Worm (Caenorhabditis elegans): ENCODE results near the gene C16D9.1.
A peak's percentile ranks its signal among the peaks of the same experiment; 100 is the strongest.

The C16D9.1 gene

DNA sequence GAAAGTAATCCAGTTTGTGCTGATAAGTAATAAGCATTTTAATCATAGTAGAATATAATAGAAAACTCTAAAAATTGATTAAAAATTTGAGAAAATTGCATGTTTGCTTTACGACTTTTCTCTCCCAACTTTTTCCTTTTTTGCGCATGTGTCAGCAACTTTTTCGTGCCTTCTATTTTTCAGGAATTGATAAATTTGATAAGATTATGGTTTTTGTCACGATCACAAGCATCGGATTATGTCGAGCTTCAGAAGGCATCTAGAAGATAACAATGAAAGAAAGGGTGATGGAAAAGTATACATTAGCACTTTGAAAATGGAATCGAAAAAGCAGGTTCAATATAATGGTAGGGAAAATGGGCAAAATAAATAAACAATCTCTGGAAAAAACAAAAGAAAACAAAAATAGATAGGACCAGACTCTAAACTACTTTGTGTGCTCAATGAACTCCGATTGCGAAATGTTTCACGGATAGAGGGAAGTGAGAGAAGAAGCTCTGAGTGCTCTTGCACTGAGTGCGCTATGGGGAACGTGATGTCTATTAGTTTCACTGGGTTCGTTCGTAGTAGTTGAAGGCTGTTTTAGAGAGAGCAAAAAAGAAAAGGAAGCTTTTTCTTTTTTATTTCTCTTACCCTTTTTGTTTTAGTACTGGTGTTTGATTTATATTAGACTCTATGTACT lies 29.1 kb downstream of the C16D9.1 start:
- TF ChIP-seq lin-13 (tag; optimal IDR thresholded peaks at IDR 0.05) (no peak), lsy-2 (tag; optimal IDR thresholded peaks at IDR 0.05) (no peak), ces-1 (GFP tag; optimal IDR thresholded peaks at IDR 0.05) (no peak), unc-62 (GFP tag; optimal IDR thresholded peaks at IDR 0.05) (no peak), ztf-11 (tag; optimal IDR thresholded peaks at IDR 0.05) (no peak), sem-2 (GFP tag; optimal IDR thresholded peaks at IDR 0.05) (no peak)

DNA sequence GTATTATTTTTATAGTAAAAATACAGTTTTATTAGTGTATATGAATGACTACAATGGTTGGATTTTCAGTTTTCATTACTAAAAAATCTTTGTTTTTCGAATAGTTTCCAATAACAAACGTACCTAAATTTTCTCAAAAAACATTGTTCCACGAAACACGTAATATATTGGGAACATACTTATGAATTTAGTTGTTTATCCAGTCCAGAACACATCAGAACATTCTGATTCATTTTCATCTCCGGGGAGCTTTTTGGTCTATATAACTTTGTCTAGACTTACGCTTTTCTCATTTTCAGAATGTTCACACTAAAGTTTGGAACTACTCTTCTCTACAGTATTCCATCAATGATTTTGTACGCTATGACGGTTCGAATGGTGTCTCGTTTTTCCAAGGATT lies 32.6 kb downstream of the C16D9.1 start, which contains the start of gene srg-33:
TSS of gene srg-33 (plus strand) at position 301 of the 400 bp plus-strand sequence.
- TF ChIP-seq unc-62 (GFP tag; optimal IDR thresholded peaks at IDR 0.05) (no peak), flh-1 (GFP tag; optimal IDR thresholded peaks at IDR 0.05) (no peak), unc-120 (tag; optimal IDR thresholded peaks at IDR 0.05; ENCODE audit: poor library complexity, severe bottlenecking) (no peak), ces-1 (GFP tag; optimal IDR thresholded peaks at IDR 0.05) (no peak), sem-2 (GFP tag; optimal IDR thresholded peaks at IDR 0.05) (no peak), elt-3 (tag; optimal IDR thresholded peaks at IDR 0.05) (no peak), mls-2 (tag; optimal IDR thresholded peaks at IDR 0.05) (no peak), elt-1 (tag; optimal IDR thresholded peaks at IDR 0.05; ENCODE audit: borderline replicate concordance, insufficient read depth) (no peak), unc-39 (tag; optimal IDR thresholded peaks at IDR 0.05) (no peak), nhr-76 (tag; optimal IDR thresholded peaks at IDR 0.05) (no peak), blmp-1 (tag; optimal IDR thresholded peaks at IDR 0.05) (no peak), mep-1 (tag; optimal IDR thresholded peaks at IDR 0.05) (no peak)

DNA sequence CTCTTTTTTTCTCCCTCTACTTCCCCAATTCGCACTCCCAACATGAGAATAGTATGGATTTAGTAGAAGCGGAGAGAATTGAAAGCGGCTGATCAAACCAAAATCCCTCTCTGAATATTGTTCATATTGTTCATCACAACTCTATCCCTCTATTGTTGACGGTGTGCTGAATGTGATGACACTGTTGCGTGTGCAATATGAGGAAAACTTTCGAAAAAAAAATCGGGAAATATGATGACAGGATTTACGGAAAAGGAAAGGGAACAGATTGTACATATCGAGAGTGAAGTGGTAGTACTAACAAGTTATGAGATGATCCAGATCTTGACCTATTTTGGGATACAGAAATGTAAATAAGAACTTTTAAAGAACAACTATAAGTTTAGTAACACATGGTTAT lies 36.8 kb downstream of the C16D9.1 start, which contains the start of gene smex-1:
TSS of gene smex-1 (minus strand) at position 101 of the 400 bp plus-strand sequence.
- no peak for TF ChIP-seq blmp-1 (tag; optimal IDR thresholded peaks at IDR 0.05)
- no peak for TF ChIP-seq sptf-1 (tag; optimal IDR thresholded peaks at IDR 0.05)
- TF ChIP-seq mls-2 (tag; optimal IDR thresholded peaks at IDR 0.05), result no peak
- no peak for TF ChIP-seq lin-32 (GFP tag; optimal IDR thresholded peaks at IDR 0.05)
- TF ChIP-seq zip-8 (tag; optimal IDR thresholded peaks at IDR 0.05), result no peak
- TF ChIP-seq mep-1 (tag; optimal IDR thresholded peaks at IDR 0.05), result no peak
- no peak for TF ChIP-seq nhr-12 (tag; optimal IDR thresholded peaks at IDR 0.05)
- no peak for TF ChIP-seq ceh-83 (GFP tag; optimal IDR thresholded peaks at IDR 0.05)
- no peak for TF ChIP-seq bed-3 (GFP tag; optimal IDR thresholded peaks at IDR 0.05)
- TF ChIP-seq ces-1 (GFP tag; optimal IDR thresholded peaks at IDR 0.05), result no peak
- TF ChIP-seq nhr-28 (tag; optimal IDR thresholded peaks at IDR 0.05), result no peak
- TF ChIP-seq ceh-43 (GFP tag; optimal IDR thresholded peaks at IDR 0.05), result no peak
- TF ChIP-seq sem-2 (GFP tag; optimal IDR thresholded peaks at IDR 0.05), result no peak
- no peak for TF ChIP-seq unc-39 (tag; optimal IDR thresholded peaks at IDR 0.05)

DNA sequence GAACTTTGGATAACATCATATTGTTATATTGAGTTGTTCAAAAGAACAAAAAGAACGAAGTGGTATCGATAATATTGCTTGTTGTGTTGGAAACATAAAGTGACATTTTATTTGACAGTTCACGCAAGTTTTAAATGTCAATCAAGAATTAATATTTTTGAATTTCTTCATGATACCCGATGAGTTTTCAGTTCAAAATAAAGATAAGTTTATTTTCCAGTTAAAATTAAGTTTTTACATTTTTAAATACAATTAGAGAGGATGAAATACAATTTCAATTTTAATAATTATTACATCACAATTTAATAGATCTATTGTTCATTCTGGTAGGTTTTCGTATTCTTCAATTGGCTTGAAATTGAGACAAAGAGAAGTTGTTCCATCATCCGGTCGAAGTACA lies 38.4 kb downstream of the C16D9.1 start, which contains the start of gene W02D7.4:
TSS of gene W02D7.4 (minus strand) at position 101 of the 400 bp plus-strand sequence.
- TF ChIP-seq ztf-11 (tag; optimal IDR thresholded peaks at IDR 0.05), result no peak
- TF ChIP-seq lsy-2 (tag; optimal IDR thresholded peaks at IDR 0.05), result no peak
- no peak for TF ChIP-seq nhr-28 (tag; optimal IDR thresholded peaks at IDR 0.05)
- no peak for TF ChIP-seq ham-2 (GFP tag; optimal IDR thresholded peaks at IDR 0.05)

DNA sequence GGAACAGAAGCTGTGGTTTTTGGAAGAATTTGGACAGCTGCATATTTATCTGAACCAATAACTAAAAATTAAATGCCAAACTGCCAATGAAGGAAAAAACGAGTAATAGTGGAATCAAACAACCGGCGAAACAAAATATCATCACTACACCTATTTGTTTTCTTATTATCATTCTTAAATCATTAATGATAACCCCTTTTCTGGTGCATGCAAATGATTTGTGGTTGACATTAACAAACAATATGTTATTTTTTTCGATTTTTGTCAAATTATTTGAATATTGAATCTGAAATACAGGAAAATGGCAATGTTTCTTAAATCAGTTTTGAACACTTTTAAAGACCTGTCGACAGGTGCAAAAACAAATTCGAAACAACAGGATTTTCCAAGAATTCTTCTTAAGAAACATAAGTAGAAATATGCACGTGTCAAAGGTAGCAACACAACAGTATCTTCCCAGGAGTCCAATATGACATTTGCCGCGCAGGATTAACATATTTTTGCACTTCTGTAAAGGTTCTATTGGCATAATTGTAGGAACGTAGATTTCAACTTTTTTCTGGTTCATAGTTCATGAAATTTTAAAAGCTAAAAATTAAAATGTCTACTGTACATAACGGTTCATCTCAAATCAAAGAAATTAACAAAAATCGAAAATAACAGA lies 40.2 kb downstream of the C16D9.1 start, which contains the start of gene W02D7.5:
TSS of gene W02D7.5 (minus strand) at position 51 of the 664 bp plus-strand sequence.
- no peak for TF ChIP-seq lin-13 (tag; optimal IDR thresholded peaks at IDR 0.05)

DNA sequence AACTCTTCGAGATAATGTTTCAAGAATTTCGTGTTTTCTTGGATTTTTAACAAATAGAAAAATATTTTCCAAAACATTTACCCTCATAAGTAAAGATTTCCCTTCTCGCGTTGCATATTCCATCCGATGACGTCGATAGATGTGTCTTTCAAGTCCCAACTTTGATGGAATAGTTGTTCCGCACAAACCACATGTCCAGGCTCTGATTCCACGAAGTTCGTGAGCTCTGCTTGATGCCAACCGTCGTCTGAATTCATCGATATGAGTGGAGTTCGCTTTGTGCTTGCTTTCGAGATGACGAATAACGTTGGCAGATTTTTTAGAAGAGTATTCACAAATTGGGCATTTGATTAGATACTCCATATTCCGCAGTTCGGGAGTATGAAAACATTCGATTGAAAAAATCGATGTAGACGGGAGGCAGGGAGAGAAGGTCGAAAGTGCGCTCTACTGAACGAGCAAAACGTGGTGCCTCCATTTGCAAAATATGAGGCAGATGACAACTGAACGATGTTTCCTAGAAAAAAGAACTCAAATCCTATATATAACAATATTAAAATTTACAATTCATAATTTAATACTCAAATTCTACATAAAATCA lies 41.9 kb downstream of the C16D9.1 start, which contains the start of gene W02D7.6:
TSS of gene W02D7.6 (minus strand) at position 573 of the 601 bp plus-strand sequence.
- TF ChIP-seq mls-2 (tag; optimal IDR thresholded peaks at IDR 0.05), result no peak
- peak; percentile 9 for TF ChIP-seq mep-1 (tag; optimal IDR thresholded peaks at IDR 0.05)

DNA sequence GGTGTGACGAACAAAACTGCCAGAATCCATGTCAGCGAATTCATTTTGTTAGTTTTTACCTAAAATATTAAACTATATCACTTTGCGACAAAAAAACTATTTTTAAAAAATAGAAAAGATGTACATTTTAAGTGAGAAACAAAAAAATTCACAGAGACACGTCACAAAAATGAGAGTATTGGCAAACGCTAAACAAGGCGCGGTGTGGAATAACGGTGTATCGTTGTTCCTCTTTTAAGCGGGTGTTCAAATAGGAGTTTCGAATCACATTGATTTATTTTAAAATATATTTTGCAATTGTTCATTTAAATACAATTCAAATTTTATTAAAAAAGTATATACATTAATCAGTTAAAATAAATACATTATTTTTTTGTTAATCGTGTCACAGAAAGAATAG lies 43.4 kb downstream of the C16D9.1 start, which contains the start of gene sel-9:
TSS of gene sel-9 (minus strand) at position 59 of the 400 bp plus-strand sequence.
- TF ChIP-seq lin-13 (tag; optimal IDR thresholded peaks at IDR 0.05) (no peak), mep-1 (tag; optimal IDR thresholded peaks at IDR 0.05) (peak; percentile 39), unc-120 (tag; optimal IDR thresholded peaks at IDR 0.05; ENCODE audit: poor library complexity, severe bottlenecking) (peak; percentile 5), pha-4 (tag; optimal IDR thresholded peaks at IDR 0.05) (no peak), lsy-2 (tag; optimal IDR thresholded peaks at IDR 0.05) (peak; percentile 15), nhr-237 (tag; optimal IDR thresholded peaks at IDR 0.05) (peak; percentile 35)
